Fruit fly (Drosophila melanogaster) whole organism, embryonic: Measurements from ENCODE around the gene cmet.
A peak's percentile ranks its signal among the peaks of the same experiment; 100 is the strongest.

ENCODE experiments used
- B-H2 ChIP-seq: fragments of 200-800 bp; sonication (Bioruptor generic); optimal IDR thresholded peaks from 2 replicates; lab custom pipeline; 2018; ENCODE audit warnings: missing biosample characterization, mild to moderate bottlenecking, missing genetic modification characterization
- C15 ChIP-seq: fragments of 200-800 bp; sonication (Bioruptor generic); IDR thresholded peaks from 3 replicates; pipeline ENCODE4 v1.3.6; 2022; ENCODE audit warnings: missing biosample characterization, missing genetic modification characterization
- CG10431 ChIP-seq: fragments of 200-800 bp; sonication (Bioruptor generic); optimal IDR thresholded peaks from 3 replicates; lab custom pipeline; 2018; ENCODE audit warnings: missing biosample characterization, mild to moderate bottlenecking, missing genetic modification characterization
- CG10462 ChIP-seq: fragments of 200-800 bp; sonication (Bioruptor generic); optimal IDR thresholded peaks from 2 replicates; lab custom pipeline; 2016; ENCODE audit warnings: missing biosample characterization, missing genetic modification characterization
- CG10959 ChIP-seq: fragments of 200-800 bp; sonication (Bioruptor generic); IDR thresholded peaks from 2 replicates; pipeline ENCODE4 v1.3.6; 2022; ENCODE audit warnings: missing biosample characterization, missing genetic modification characterization
- CG12299 ChIP-seq: fragments of 200-800 bp; sonication (Bioruptor generic); optimal IDR thresholded peaks from 2 replicates; lab custom pipeline; 2018; ENCODE audit warnings: missing biosample characterization, mild to moderate bottlenecking, missing genetic modification characterization
- CG1233 ChIP-seq: fragments of 200-800 bp; sonication (Bioruptor generic); optimal IDR thresholded peaks from 4 replicates; lab custom pipeline; 2018; ENCODE audit warnings: missing biosample characterization, mild to moderate bottlenecking, missing genetic modification characterization
- CG12942 ChIP-seq: fragments of 200-800 bp; sonication (Bioruptor generic); optimal IDR thresholded peaks from 3 replicates; lab custom pipeline; 2016; ENCODE audit warnings: missing biosample characterization, missing genetic modification characterization
- CG14860 ChIP-seq: fragments of 200-800 bp; sonication (Bioruptor generic); IDR thresholded peaks from 3 replicates; pipeline ENCODE4 v1.3.6; 2022; ENCODE audit warnings: missing biosample characterization, missing genetic modification characterization; ENCODE audit not compliant: partially characterized antibody
- CG14965 ChIP-seq: fragments of 200-800 bp; sonication (Bioruptor generic); optimal IDR thresholded peaks from 2 replicates; lab custom pipeline; 2016; ENCODE audit warnings: missing biosample characterization, missing genetic modification characterization, borderline replicate concordance
- CG15601 ChIP-seq: fragments of 200-800 bp; sonication (Bioruptor generic); optimal IDR thresholded peaks from 3 replicates; lab custom pipeline; 2019; ENCODE audit warnings: missing biosample characterization, mild to moderate bottlenecking, missing genetic modification characterization, moderate library complexity
- CG17361 ChIP-seq: fragments of 200-800 bp; sonication (Bioruptor generic); IDR thresholded peaks from 3 replicates; pipeline ENCODE4 v1.3.6; 2022; ENCODE audit warnings: missing biosample characterization, missing genetic modification characterization
- CG18764 ChIP-seq: fragments of 200-800 bp; sonication (Bioruptor generic); optimal IDR thresholded peaks from 3 replicates; lab custom pipeline; 2016; ENCODE audit warnings: missing biosample characterization, missing genetic modification characterization
- CG2129 ChIP-seq: fragments of 200-800 bp; sonication (Bioruptor generic); IDR thresholded peaks from 2 replicates; pipeline ENCODE4 v1.3.6; 2022; ENCODE audit warnings: missing biosample characterization, missing genetic modification characterization; ENCODE audit not compliant: partially characterized antibody
- CG2889 ChIP-seq: fragments of 200-800 bp; sonication (Bioruptor generic); IDR thresholded peaks from 3 replicates; pipeline ENCODE4 v1.3.6; 2022; ENCODE audit warnings: missing biosample characterization, missing genetic modification characterization
- CG30020 ChIP-seq: fragments of 200-800 bp; optimal IDR thresholded peaks from 2 replicates; lab custom pipeline; 2019; ENCODE audit warnings: missing biosample characterization, mild to moderate bottlenecking, missing genetic modification characterization, moderate library complexity
- CG3407 ChIP-seq: fragments of 200-800 bp; sonication (Bioruptor generic); optimal IDR thresholded peaks from 2 replicates; lab custom pipeline; 2018; ENCODE audit warnings: missing biosample characterization, mild to moderate bottlenecking, missing genetic modification characterization
- CG3726 ChIP-seq: fragments of 200-800 bp; sonication (Bioruptor generic); IDR thresholded peaks from 3 replicates; pipeline ENCODE4, ENCODE4 v1.3.6; 2022; ENCODE audit warnings: missing biosample characterization, missing genetic modification characterization
- CG4424 ChIP-seq: fragments of 200-800 bp; sonication (Bioruptor generic); optimal IDR thresholded peaks from 3 replicates; lab custom pipeline; 2016; ENCODE audit warnings: missing biosample characterization, missing genetic modification characterization
- CG6175 ChIP-seq: fragments of 200-800 bp; sonication (Bioruptor generic); IDR thresholded peaks from 3 replicates; pipeline ENCODE4 v1.3.6; 2022; ENCODE audit warnings: missing biosample characterization, missing genetic modification characterization
- CG6654 ChIP-seq: fragments of 200-800 bp; sonication (Bioruptor generic); optimal IDR thresholded peaks from 2 replicates; lab custom pipeline; 2017; ENCODE audit warnings: missing biosample characterization, mild to moderate bottlenecking, missing genetic modification characterization
- CG8924 ChIP-seq: fragments of 200-800 bp; optimal IDR thresholded peaks from 3 replicates; lab custom pipeline; 2019; ENCODE audit warnings: missing biosample characterization, mild to moderate bottlenecking, missing genetic modification characterization, moderate library complexity
- CG9797 ChIP-seq: fragments of 200-800 bp; sonication (Bioruptor generic); optimal IDR thresholded peaks from 3 replicates; lab custom pipeline; 2018; ENCODE audit warnings: missing biosample characterization, mild to moderate bottlenecking, missing genetic modification characterization
- D19A ChIP-seq: fragments of 200-800 bp; optimal IDR thresholded peaks from 3 replicates; lab custom pipeline; 2019; ENCODE audit warnings: missing biosample characterization, mild to moderate bottlenecking, missing genetic modification characterization, moderate library complexity
- Dad ChIP-seq: fragments of 200-800 bp; sonication (Bioruptor generic); optimal IDR thresholded peaks from 3 replicates; lab custom pipeline; 2016; ENCODE audit warnings: missing biosample characterization, missing genetic modification characterization
- Dref ChIP-seq: fragments of 200-800 bp; sonication (Bioruptor generic); IDR thresholded peaks from 2 replicates; pipeline ENCODE4 v1.3.6; 2022; ENCODE audit warnings: missing biosample characterization, missing genetic modification characterization
- Fer3 ChIP-seq: fragments of 200-800 bp; sonication (Bioruptor generic); optimal IDR thresholded peaks from 2 replicates; lab custom pipeline; 2018; ENCODE audit warnings: missing biosample characterization, mild to moderate bottlenecking, missing genetic modification characterization, moderate library complexity
- HLH4C ChIP-seq: fragments of 200-800 bp; sonication (Bioruptor generic); IDR thresholded peaks from 3 replicates; pipeline ENCODE4 v1.3.6; 2022; ENCODE audit warnings: missing biosample characterization, missing genetic modification characterization; ENCODE audit not compliant: partially characterized antibody
- HmgZ ChIP-seq: fragments of 200-800 bp; sonication (Bioruptor generic); optimal IDR thresholded peaks from 2 replicates; lab custom pipeline; 2018; ENCODE audit warnings: missing biosample characterization, mild to moderate bottlenecking, missing genetic modification characterization
- Hmx ChIP-seq: fragments of 200-800 bp; sonication (Bioruptor generic); optimal IDR thresholded peaks from 2 replicates; lab custom pipeline; 2016; ENCODE audit warnings: missing biosample characterization, missing genetic modification characterization
- Hr51 ChIP-seq, 2 experiments: fragments of 200-800 bp; sonication (Bioruptor generic); optimal IDR thresholded peaks; 2 replicates in 1 of 2; 3 replicates in 1 of 2; lab custom pipeline; 2016 to 2018; ENCODE audit warnings: missing biosample characterization in 2 of 2, missing genetic modification characterization in 2 of 2, mild to moderate bottlenecking in 1 of 2, moderate library complexity in 1 of 2
- Jarid2 ChIP-seq: fragments of 200-800 bp; sonication (Bioruptor generic); optimal IDR thresholded peaks from 3 replicates; lab custom pipeline; 2017; ENCODE audit warnings: mild to moderate bottlenecking, missing biosample characterization, missing genetic modification reagents, missing genetic modification characterization
- Lim3 ChIP-seq: fragments of 200-800 bp; sonication (Bioruptor generic); IDR thresholded peaks from 2 replicates; pipeline ENCODE4 v1.3.6; 2022; ENCODE audit warnings: missing biosample characterization, missing genetic modification characterization
- Nf-YC ChIP-seq: fragments of 200-800 bp; optimal IDR thresholded peaks from 3 replicates; lab custom pipeline; 2019; ENCODE audit warnings: missing biosample characterization, mild to moderate bottlenecking, missing genetic modification characterization, moderate library complexity
- Optix ChIP-seq: fragments of 200-800 bp; sonication (Bioruptor generic); IDR thresholded peaks from 3 replicates; pipeline ENCODE4 v1.3.6; 2022; ENCODE audit warnings: missing biosample characterization, missing genetic modification characterization
- Ravus ChIP-seq: fragments of 200-800 bp; sonication (Bioruptor generic); IDR thresholded peaks from 2 replicates; pipeline ENCODE4 v1.3.6; 2022; ENCODE audit warnings: missing biosample characterization, missing genetic modification characterization
- amos ChIP-seq: fragments of 200-800 bp; sonication (Bioruptor generic); IDR thresholded peaks from 2 replicates; pipeline ENCODE4 v1.3.6; 2022; ENCODE audit warnings: missing biosample characterization, missing genetic modification characterization; ENCODE audit not compliant: partially characterized antibody
- dmrt11E ChIP-seq: fragments of 200-800 bp; sonication (Bioruptor generic); optimal IDR thresholded peaks from 3 replicates; lab custom pipeline; 2018; ENCODE audit warnings: missing biosample characterization, mild to moderate bottlenecking, missing genetic modification characterization, moderate library complexity
- ems ChIP-seq: fragments of 200-800 bp; sonication (Bioruptor generic); optimal IDR thresholded peaks from 3 replicates; lab custom pipeline; 2016; ENCODE audit warnings: missing biosample characterization, missing genetic modification characterization
- fd102C ChIP-seq: fragments of 200-800 bp; sonication (Bioruptor generic); optimal IDR thresholded peaks from 2 replicates; lab custom pipeline; 2018; ENCODE audit warnings: missing biosample characterization, mild to moderate bottlenecking, missing genetic modification characterization, moderate library complexity
- gce ChIP-seq: fragments of 200-800 bp; sonication (Bioruptor generic); IDR thresholded peaks from 3 replicates; pipeline ENCODE4 v1.3.6; 2022; ENCODE audit warnings: missing biosample characterization, missing genetic modification characterization
- gro ChIP-seq: fragments of 200-800 bp; sonication (Bioruptor generic); optimal IDR thresholded peaks from 2 replicates; lab custom pipeline; 2016; ENCODE audit warnings: missing biosample characterization, missing genetic modification characterization
- insv ChIP-seq, 2 experiments: fragments of 200-800 bp; sonication (Bioruptor generic); optimal IDR thresholded peaks; 3 replicates each; lab custom pipeline; 2016 to 2018; ENCODE audit warnings: missing biosample characterization in 2 of 2, missing genetic modification characterization in 2 of 2
- onecut ChIP-seq: fragments of 200-800 bp; sonication (Bioruptor generic); IDR thresholded peaks from 2 replicates; pipeline ENCODE4 v1.3.6; 2022; ENCODE audit warnings: missing biosample characterization, missing genetic modification characterization
- ranshi ChIP-seq: fragments of 200-800 bp; sonication (Bioruptor generic); IDR thresholded peaks from 2 replicates; pipeline ENCODE4 v1.3.6; 2022; ENCODE audit warnings: missing biosample characterization, missing genetic modification characterization
- so ChIP-seq: fragments of 200-800 bp; sonication (Bioruptor generic); IDR thresholded peaks from 3 replicates; pipeline ENCODE4 v1.3.6; 2022; ENCODE audit warnings: missing biosample characterization, missing genetic modification characterization
- sob ChIP-seq: fragments of 200-800 bp; sonication (Bioruptor generic); IDR thresholded peaks from 2 replicates; pipeline ENCODE4 v1.3.6; 2022; ENCODE audit warnings: missing biosample characterization, missing genetic modification characterization
- sr ChIP-seq: fragments of 200-800 bp; sonication (Bioruptor generic); IDR thresholded peaks from 3 replicates; pipeline ENCODE4 v1.3.6; 2022; ENCODE audit warnings: missing biosample characterization, missing genetic modification characterization
- zf30C ChIP-seq: fragments of 200-800 bp; sonication (Bioruptor generic); optimal IDR thresholded peaks from 3 replicates; lab custom pipeline; 2018; ENCODE audit warnings: missing biosample characterization, mild to moderate bottlenecking, missing genetic modification characterization
- zfh2 ChIP-seq: fragments of 200-800 bp; sonication (Bioruptor generic); optimal IDR thresholded peaks from 2 replicates; lab custom pipeline; 2016; ENCODE audit warnings: missing biosample characterization, missing genetic modification characterization

cmet gene

dm6 chr2L:11268933-11269631 is at the start of gene cmet (continued):
- no peak for TF ChIP-seq Nf-YC
- TF ChIP-seq CG30020 (tag; lab: Kevin White, UChicago): peak; percentile 87
- peak; percentile 23 for TF ChIP-seq CG18764 (GFP tag; lab: Kevin White, UChicago)
- no peak for TF ChIP-seq CG10431
- no peak for TF ChIP-seq gce (GFP tag; lab: Robert Waterston, UW)
- no peak for TF ChIP-seq CG14965 (GFP tag; lab: Kevin White, UChicago)
- TF ChIP-seq CG2889 (GFP tag; lab: Robert Waterston, UW): no peak
- peak; percentile 14; the same call in 1 of the 3 replicates for TF ChIP-seq Optix (GFP tag; lab: Robert Waterston, UW)
- TF ChIP-seq insv (GFP tag; optimal IDR thresholded peaks at IDR 0.05; lab: Kevin White, UChicago): peak in 1 of 2 experiments; percentile 41
- no peak for TF ChIP-seq Hmx (GFP tag; lab: Kevin White, UChicago)
- TF ChIP-seq onecut (GFP tag; lab: Robert Waterston, UW): no peak
- peak; percentile 94 for TF ChIP-seq CG14860 (GFP tag; lab: Robert Waterston, UW)
- TF ChIP-seq CG2129 (GFP tag; lab: Robert Waterston, UW): peak; percentile 59; the same call in 1 of the 2 replicates
- TF ChIP-seq ranshi (GFP tag; lab: Robert Waterston, UW): peak; percentile 45; the same call in 1 of the 2 replicates
- TF ChIP-seq Dad (GFP tag; lab: Kevin White, UChicago): peak; percentile 70
- TF ChIP-seq CG10959 (GFP tag; lab: Robert Waterston, UW): no peak
- peak; percentile 12 for TF ChIP-seq B-H2 (GFP tag; lab: Kevin White, UChicago)
- peak; percentile 44 for TF ChIP-seq dmrt11E (tag; lab: Kevin White, UChicago)
- TF ChIP-seq CG17361 (GFP tag; lab: Robert Waterston, UW): peak; percentile 59
- no peak for TF ChIP-seq Ravus (GFP tag; lab: Robert Waterston, UW)
- TF ChIP-seq zfh2: peak; percentile 74
- no peak for TF ChIP-seq CG12299
- peak; percentile 51; the same call in 1 of the 2 replicates for TF ChIP-seq sob (GFP tag; lab: Robert Waterston, UW)
- TF ChIP-seq CG12942: peak; percentile 19
- TF ChIP-seq CG3407 (GFP tag; lab: Kevin White, UChicago): no peak
- TF ChIP-seq CG6175 (GFP tag; lab: Robert Waterston, UW): no peak
- no peak for TF ChIP-seq CG3726
- no peak for TF ChIP-seq zf30C (GFP tag; lab: Kevin White, UChicago)
- TF ChIP-seq CG15601 (tag; lab: Kevin White, UChicago): peak; percentile 43
- no peak for TF ChIP-seq Lim3 (GFP tag; lab: Robert Waterston, UW)
- no peak for TF ChIP-seq sr (GFP tag; lab: Robert Waterston, UW)
- TF ChIP-seq C15: no peak
- TF ChIP-seq fd102C (GFP tag; lab: Kevin White, UChicago): no peak
- TF ChIP-seq Fer3: peak; percentile 9
- TF ChIP-seq D19A: no peak
- peak; percentile 4 for TF ChIP-seq CG10462 (GFP tag; lab: Kevin White, UChicago)
- peak; percentile 91 for TF ChIP-seq amos (GFP tag; lab: Robert Waterston, UW)
- peak; percentile 29 for TF ChIP-seq CG9797 (GFP tag; lab: Kevin White, UChicago)
- TF ChIP-seq HLH4C (GFP tag; lab: Robert Waterston, UW): peak; percentile 99
- TF ChIP-seq Jarid2: no peak
- peak; percentile 43 for TF ChIP-seq CG8924 (tag; lab: Kevin White, UChicago)
- TF ChIP-seq HmgZ (tag; lab: Kevin White, UChicago): peak; percentile 66
- no peak for TF ChIP-seq CG6654
- no peak for TF ChIP-seq so
- TF ChIP-seq Dref: peak; percentile 98
- TF ChIP-seq ems (GFP tag; lab: Kevin White, UChicago): peak; percentile 49
- no peak for TF ChIP-seq gro
- TF ChIP-seq CG1233 (GFP tag; lab: Kevin White, UChicago): peak; percentile 27
- peak in 1 of 2 experiments; percentile 5 for TF ChIP-seq Hr51 (GFP tag; optimal IDR thresholded peaks at IDR 0.05; lab: Kevin White, UChicago)
- peak; percentile 49 for TF ChIP-seq CG4424 (GFP tag; lab: Kevin White, UChicago)
